Fruit fly (Drosophila melanogaster): Measurements from ENCODE around the gene CG10462.

The CG10462 gene

DNA sequence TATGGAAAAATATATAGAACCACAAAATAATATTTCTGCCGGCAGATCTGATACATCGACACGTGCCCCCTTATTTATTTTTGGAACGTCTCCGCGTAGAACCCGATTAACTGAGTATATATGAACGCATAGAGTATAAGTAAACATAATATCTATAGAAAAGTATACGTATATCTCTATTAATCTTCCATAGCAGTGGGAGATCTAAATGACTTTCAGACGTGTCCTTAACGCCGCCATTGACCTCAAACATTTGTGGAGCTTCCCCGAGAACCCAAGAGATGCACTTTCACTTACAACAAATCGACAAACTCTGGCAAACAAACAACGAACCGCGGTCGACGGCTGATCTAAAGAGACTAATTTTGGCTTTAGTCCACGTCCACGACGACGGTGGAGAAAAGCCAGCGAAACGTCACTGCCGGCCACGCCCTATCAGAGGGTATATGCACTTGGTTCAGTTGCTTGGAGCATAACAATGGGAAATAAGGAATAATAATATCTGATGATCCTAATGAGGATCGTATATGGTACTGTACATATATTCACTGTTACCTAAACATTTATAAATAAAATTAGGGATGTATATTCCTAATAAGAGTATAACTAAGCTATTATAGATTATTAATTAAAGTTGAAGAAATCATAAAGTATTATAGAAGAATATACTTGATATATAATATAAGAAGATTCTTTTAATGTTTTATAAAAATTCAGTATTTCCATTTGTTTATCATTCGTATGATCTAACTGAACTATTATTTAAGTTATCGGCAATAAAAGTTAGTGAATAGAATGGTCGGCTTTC, 28.2 kb upstream of the CG10462 start, which contains the start of gene fbp (continued):
- peak; percentile 63 for TF ChIP-seq CG10209 (GFP tag; optimal IDR thresholded peaks at IDR 0.05)
- no peak for TF ChIP-seq chm (GFP tag; IDR thresholded peaks at IDR 0.05)
- peak; percentile 48; the same call in 1 of the 2 replicates for TF ChIP-seq al (GFP tag; IDR thresholded peaks at IDR 0.05)
- peak; percentile 16 for TF ChIP-seq CG10431 (GFP tag; optimal IDR thresholded peaks at IDR 0.05)
- peak; percentile 70 for TF ChIP-seq CG13894 (tag; optimal IDR thresholded peaks at IDR 0.05)
- TF ChIP-seq croc (GFP tag; conservative IDR thresholded peaks at IDR 0.05) = no peak
- no peak for TF ChIP-seq CG2129 (GFP tag; IDR thresholded peaks at IDR 0.05; ENCODE audit: partially characterized antibody)
- no peak for TF ChIP-seq Dp (GFP tag; optimal IDR thresholded peaks at IDR 0.05)
- peak in 1 of 3 experiments; percentile 80 for TF ChIP-seq lola (GFP tag; optimal IDR thresholded peaks at IDR 0.05)
- TF ChIP-seq Six4 (GFP tag; optimal IDR thresholded peaks at IDR 0.05) = peak; percentile 40
- no peak for TF ChIP-seq CG17802 (tag; optimal IDR thresholded peaks at IDR 0.05)
- TF ChIP-seq CG11723 (GFP tag; optimal IDR thresholded peaks at IDR 0.05) = peak; percentile 68
- TF ChIP-seq D (optimal IDR thresholded peaks at IDR 0.05) = no peak
- TF ChIP-seq D (GFP tag; optimal IDR thresholded peaks at IDR 0.05) = peak; percentile 58
- TF ChIP-seq shn (GFP tag; optimal IDR thresholded peaks at IDR 0.05) = no peak
- TF ChIP-seq Ravus (GFP tag; IDR thresholded peaks at IDR 0.05) = no peak; the same call in 1 of the 2 replicates
- TF ChIP-seq sc (optimal IDR thresholded peaks at IDR 0.05) = no peak
- TF ChIP-seq sc (GFP tag; optimal IDR thresholded peaks at IDR 0.05) = peak; percentile 39
- no peak for TF ChIP-seq exex (tag; optimal IDR thresholded peaks at IDR 0.05)
- no peak for TF ChIP-seq Myb (GFP tag; optimal IDR thresholded peaks at IDR 0.05)
- TF ChIP-seq CG17186 (GFP tag; optimal IDR thresholded peaks at IDR 0.05) = no peak
- TF ChIP-seq CG17612 (GFP tag; IDR thresholded peaks at IDR 0.05) = 0 out of 2 replicates have a peak, but pooled peaks have one; percentile 21
- no peak; the same call in 2 of the 3 replicates for TF ChIP-seq CG6791 (GFP tag; IDR thresholded peaks at IDR 0.05; ENCODE audit: partially characterized antibody)
- TF ChIP-seq nerfin-1 (tag; optimal IDR thresholded peaks at IDR 0.05) = peak; percentile 48
- peak; percentile 73 for TF ChIP-seq az2 (GFP tag; optimal IDR thresholded peaks at IDR 0.05)
- TF ChIP-seq z (GFP tag; IDR thresholded peaks at IDR 0.05) = no peak
- no peak for TF ChIP-seq CG8290 (GFP tag; optimal IDR thresholded peaks at IDR 0.05)
- peak in 1 of 2 experiments; percentile 67 for TF ChIP-seq CG8290 (tag; optimal IDR thresholded peaks at IDR 0.05)
- TF ChIP-seq Taf1 (GFP tag; IDR thresholded peaks at IDR 0.05) = no peak
- TF ChIP-seq Med (GFP tag) = peak; percentile 68
- peak; percentile 6 for TF ChIP-seq CG18764 (GFP tag; optimal IDR thresholded peaks at IDR 0.05)
- peak; percentile 39; the same call in 1 of the 2 replicates for TF ChIP-seq lmd (GFP tag; IDR thresholded peaks at IDR 0.05)
- TF ChIP-seq hth (optimal IDR thresholded peaks at IDR 0.05) = no peak
- no peak for TF ChIP-seq ap (GFP tag; IDR thresholded peaks at IDR 0.05)
- TF ChIP-seq fd3F (GFP tag; optimal IDR thresholded peaks at IDR 0.05) = peak; percentile 51
- peak; percentile 61; the same call in 2 of the 3 replicates for TF ChIP-seq dysf (GFP tag; IDR thresholded peaks at IDR 0.05)
- no peak for TF ChIP-seq CG12219 (GFP tag; optimal IDR thresholded peaks at IDR 0.05)
- TF ChIP-seq CG14860 (GFP tag; IDR thresholded peaks at IDR 0.05; ENCODE audit: partially characterized antibody) = no peak
- peak; percentile 67 for TF ChIP-seq CG14710 (tag; optimal IDR thresholded peaks at IDR 0.05)
- TF ChIP-seq CG10462 (GFP tag; optimal IDR thresholded peaks at IDR 0.05) = peak; percentile 27
- TF ChIP-seq CG16863 (GFP tag; optimal IDR thresholded peaks at IDR 0.05) = peak; percentile 12
- no peak for TF ChIP-seq Sry-δ (GFP tag; optimal IDR thresholded peaks at IDR 0.05)
- TF ChIP-seq pb (GFP tag; optimal IDR thresholded peaks at IDR 0.05) = no peak
- TF ChIP-seq Antp (GFP tag; optimal IDR thresholded peaks at IDR 0.05) = peak; percentile 23
- no peak for TF ChIP-seq CG12744 (GFP tag; optimal IDR thresholded peaks at IDR 0.05)
- TF ChIP-seq tap (tag; optimal IDR thresholded peaks at IDR 0.05) = peak; percentile 24
- TF ChIP-seq Chrac-16 (GFP tag; optimal IDR thresholded peaks at IDR 0.05) = peak; percentile 69
- TF ChIP-seq scrt (GFP tag; optimal IDR thresholded peaks at IDR 0.05) = peak; percentile 21
- TF ChIP-seq CG2889 (GFP tag; IDR thresholded peaks at IDR 0.05) = 0 out of 3 replicates have a peak, but pooled peaks have one; percentile 52
- TF ChIP-seq sna (GFP tag; IDR thresholded peaks at IDR 0.05; ENCODE audit: partially characterized antibody) = no peak
